Worm (Caenorhabditis elegans): Measurements from ENCODE around the gene W06E11.1.

Gene W06E11.1

DNA sequence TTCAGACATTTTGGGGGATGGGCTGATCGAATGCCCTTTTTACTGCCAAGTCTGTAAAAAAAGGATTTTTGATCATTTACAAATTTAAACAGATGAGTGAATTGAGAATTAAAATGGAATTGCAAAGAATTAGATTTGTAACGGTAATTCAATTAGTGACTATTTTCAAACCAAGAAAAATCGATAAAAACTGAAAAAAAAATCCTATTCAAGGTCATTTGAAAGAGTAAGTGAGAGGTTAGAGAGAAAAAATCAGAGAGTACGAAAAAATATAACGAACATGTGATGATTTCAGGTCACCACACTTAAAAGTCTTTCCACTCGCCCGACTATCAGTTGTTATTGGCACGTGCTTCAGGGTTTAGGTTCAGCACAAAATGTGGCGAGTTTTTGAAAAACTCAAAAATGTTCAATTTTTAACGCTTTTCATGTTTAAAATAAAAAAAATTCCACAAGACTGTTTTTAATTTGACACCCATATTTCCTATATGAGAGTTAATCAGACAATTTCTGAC lies 21.6 kb upstream of the W06E11.1 start, which contains the start of gene T19C3.4:
Gene T19C3.4, minus strand, starts transcription at position 51 of the 515 bp plus-strand sequence.
- TF ChIP-seq nhr-80 (tag; optimal IDR thresholded peaks at IDR 0.05) (peak; percentile 62), gei-17 (GFP tag; optimal IDR thresholded peaks at IDR 0.05) (no peak), cebp-1 (GFP tag; IDR thresholded peaks at IDR 0.05) (no peak), cebp-1 (tag; optimal IDR thresholded peaks at IDR 0.05) (peak; percentile 47), egrh-3 (GFP tag; IDR thresholded peaks at IDR 0.05) (no peak), ztf-3 (GFP tag; optimal IDR thresholded peaks at IDR 0.05) (no peak), ztf-25 (GFP tag; IDR thresholded peaks at IDR 0.05) (no peak), attf-5 (GFP tag; optimal IDR thresholded peaks at IDR 0.05) (peak; percentile 44), B0336.3 (GFP tag; IDR thresholded peaks at IDR 0.05) (no peak), F37B4.10 (GFP tag; IDR thresholded peaks at IDR 0.05) (no peak), F49E8.2 (tag; optimal IDR thresholded peaks at IDR 0.05; ENCODE audit: insufficient read depth) (no peak), mes-4 (tag; optimal IDR thresholded peaks at IDR 0.05) (no peak), ZK185.1 (tag; optimal IDR thresholded peaks at IDR 0.05; ENCODE audit: poor library complexity, severe bottlenecking) (no peak)

ce11 chrIII:623754-624153 lies 18.1 kb upstream of the W06E11.1 start:
- TF ChIP-seq tbp1 (GFP tag; optimal IDR thresholded peaks at IDR 0.05) (peak; percentile 69), tlf-1 (GFP tag; optimal IDR thresholded peaks at IDR 0.05) (peak; percentile 67), F57C9.4 (tag; optimal IDR thresholded peaks at IDR 0.05) (no peak), lin-40 (tag; optimal IDR thresholded peaks at IDR 0.05) (peak; percentile 84), lir-1 (GFP tag; conservative IDR thresholded peaks at IDR 0.05) (peak; percentile 37; the same call in 1 of the 2 replicates), K11D2.4 (GFP tag; IDR thresholded peaks at IDR 0.05) (peak; percentile 77; the same call in 1 of the 2 replicates), lin-26 (GFP tag; IDR thresholded peaks at IDR 0.05) (peak; percentile 59; the same call in 1 of the 2 replicates), D2030.7 (GFP tag; IDR thresholded peaks at IDR 0.05) (no peak), hsf-1 (GFP tag; IDR thresholded peaks at IDR 0.05) (no peak), somi-1 (GFP tag; optimal IDR thresholded peaks at IDR 0.05) (peak; percentile 79), pbrm-1 (GFP tag; IDR thresholded peaks at IDR 0.05) (peak; percentile 67), ama-1 (optimal IDR thresholded peaks at IDR 0.05) (no peak), ama-1 (GFP tag; optimal IDR thresholded peaks at IDR 0.05) (no peak), athp-1 (tag; optimal IDR thresholded peaks at IDR 0.05) (peak; percentile 44), F10E7.11 (tag; optimal IDR thresholded peaks at IDR 0.05) (no peak), rcor-1 (GFP tag; IDR thresholded peaks at IDR 0.05) (peak; percentile 78), F49E8.2 (tag; optimal IDR thresholded peaks at IDR 0.05; ENCODE audit: insufficient read depth) (no peak), Y53F4B.3 (GFP tag; IDR thresholded peaks at IDR 0.05) (no peak), ztf-22 (GFP tag; optimal IDR thresholded peaks at IDR 0.05) (peak; percentile 82), ceh-79 (tag; optimal IDR thresholded peaks at IDR 0.05) (no peak), nfyb-1 (GFP tag; IDR thresholded peaks at IDR 0.05) (peak; percentile 74), zfh-2 (GFP tag; conservative IDR thresholded peaks at IDR 0.05) (peak; percentile 97), C06A6.2 (GFP tag; conservative IDR thresholded peaks at IDR 0.05) (peak; percentile 39; the same call in 1 of the 2 replicates), B0336.3 (GFP tag; IDR thresholded peaks at IDR 0.05) (peak; percentile 80), mcd-1 (GFP tag; IDR thresholded peaks at IDR 0.05) (peak; percentile 70), F37B4.10 (GFP tag; IDR thresholded peaks at IDR 0.05) (no peak), snpc-4 (GFP tag; optimal IDR thresholded peaks at IDR 0.05) (no peak), snpc-4 (tag; optimal IDR thresholded peaks at IDR 0.05) (peak; percentile 56 to 78 (median 67)), die-1 (tag; optimal IDR thresholded peaks at IDR 0.05) (no peak), lin-35 (GFP tag; optimal IDR thresholded peaks at IDR 0.05) (peak in 1 of 3 experiments; percentile 18), nhr-80 (tag; optimal IDR thresholded peaks at IDR 0.05) (peak; percentile 99), lag-1 (GFP tag; IDR thresholded peaks at IDR 0.05) (no peak), F23B12.7 (tag; optimal IDR thresholded peaks at IDR 0.05; ENCODE audit: insufficient read depth) (peak; percentile 9), madf-3 (GFP tag; IDR thresholded peaks at IDR 0.05) (no peak), ztf-18 (tag; optimal IDR thresholded peaks at IDR 0.05) (peak; percentile 74), K12H6.12 (tag; optimal IDR thresholded peaks at IDR 0.05) (peak; percentile 89), rpc-1 (optimal IDR thresholded peaks at IDR 0.05) (no peak), rpc-1 (tag; optimal IDR thresholded peaks at IDR 0.05) (no peak), attf-5 (GFP tag; optimal IDR thresholded peaks at IDR 0.05) (peak; percentile 97), nhr-90 (tag; optimal IDR thresholded peaks at IDR 0.05) (peak; percentile 56)

All from whole organism, young adult.